Worm (Caenorhabditis elegans) whole organism, L4 larva: ENCODE results near the gene pgm-2.

Source experiments
- daf-16 ChIP-seq, 3 experiments: sonication (generic microtip); optimal IDR thresholded peaks; 2 replicates each; lab custom pipeline; 2016 to 2017; ENCODE audit warnings: missing genetic modification characterization in 3 of 3, missing genetic modification reagents in 3 of 3, mild to moderate bottlenecking in 2 of 3, missing compliant biosample characterization in 2 of 3, missing biosample characterization in 1 of 3, moderate library complexity in 1 of 3
- fkh-10 ChIP-seq: fragments of 150-350 bp; optimal IDR thresholded peaks from 2 replicates; lab custom pipeline; 2014; ENCODE audit warnings: missing biosample characterization, missing genetic modification reagents, missing genetic modification characterization

- TF ChIP-seq daf-16 (GFP tag; optimal IDR thresholded peaks at IDR 0.05; lab: Kevin White, UChicago) (no peak), daf-16 (tag; optimal IDR thresholded peaks at IDR 0.05; lab: Kevin White, UChicago) (no peak), fkh-10 (GFP tag; lab: Kevin White, UChicago) (no peak)
Observed at ce11 chrIII:13343562-13344139, 44.5 kb downstream of the pgm-2 start.
